Worm (Caenorhabditis elegans) whole organism, young adult: ENCODE measurements around the gene T26C11.4.
A peak's percentile ranks its signal among the peaks of the same experiment; 100 is the strongest.

Source experiments
- B0261.1 ChIP-seq: sonication (generic microtip); optimal IDR thresholded peaks from 2 replicates; lab custom pipeline; 2016; ENCODE audit warnings: mild to moderate bottlenecking, missing genetic modification characterization, moderate library complexity, missing compliant biosample characterization
- F10E7.11 ChIP-seq: sonication (generic microtip); optimal IDR thresholded peaks from 2 replicates; lab custom pipeline; 2017; ENCODE audit warnings: mild to moderate bottlenecking, missing genetic modification characterization, moderate library complexity, missing compliant biosample characterization
- F22D6.2 ChIP-seq: sonication (generic microtip); optimal IDR thresholded peaks from 2 replicates; lab custom pipeline; 2016; ENCODE audit warnings: mild to moderate bottlenecking, missing genetic modification characterization, missing compliant biosample characterization
- F39B2.1 ChIP-seq: fragments of 200-800 bp; sonication (Bioruptor generic); IDR thresholded peaks from 2 replicates; pipeline ENCODE4 v1.3.6; 2022; ENCODE audit warnings: missing genetic modification reagents, missing genetic modification characterization, missing compliant biosample characterization
- K11D2.4 ChIP-seq: fragments of 200-800 bp; sonication (Bioruptor generic); IDR thresholded peaks from 2 replicates; pipeline ENCODE4 v1.3.6; 2022; ENCODE audit warnings: missing genetic modification reagents, missing genetic modification characterization, missing compliant biosample characterization
- Y53F4B.3 ChIP-seq: fragments of 200-800 bp; sonication (Bioruptor generic); IDR thresholded peaks from 2 replicates; pipeline ENCODE4 v1.3.6; 2022; ENCODE audit warnings: missing genetic modification reagents, missing genetic modification characterization, missing compliant biosample characterization
- Y56A3A.18 ChIP-seq: fragments of 200-800 bp; sonication (Bioruptor generic); IDR thresholded peaks from 2 replicates; pipeline ENCODE4 v1.3.6; 2022; ENCODE audit warnings: missing genetic modification reagents, missing genetic modification characterization, missing compliant biosample characterization
- Y79H2A.3 ChIP-seq: fragments of 200-800 bp; sonication (Bioruptor generic); conservative IDR thresholded peaks from 2 replicates; pipeline ENCODE4 v1.3.6; 2022; ENCODE audit warnings: missing genetic modification reagents, missing genetic modification characterization, missing compliant biosample characterization
- ZK185.1 ChIP-seq: sonication (generic microtip); optimal IDR thresholded peaks from 2 replicates; lab custom pipeline; 2016; ENCODE audit warnings: mild to moderate bottlenecking, missing genetic modification characterization, missing compliant biosample characterization; ENCODE audit not compliant: poor library complexity, severe bottlenecking
- atf-7 ChIP-seq: sonication (generic microtip); optimal IDR thresholded peaks from 2 replicates; lab custom pipeline; 2017; ENCODE audit warnings: mild to moderate bottlenecking, missing genetic modification characterization, missing compliant biosample characterization
- cebp-1 ChIP-seq, 2 experiments: fragments of 200-800 bp in 1 of 2; sonication (Bioruptor generic) in 1 of 2; sonication (generic microtip) in 1 of 2; IDR thresholded peaks in 1 of 2; optimal IDR thresholded peaks in 1 of 2; 2 replicates each; pipeline versions ENCODE4 v1.3.6 to Lab custom; 2017 to 2022; ENCODE audit warnings: missing compliant biosample characterization in 2 of 2, missing genetic modification characterization in 2 of 2, mild to moderate bottlenecking in 1 of 2, missing genetic modification reagents in 1 of 2, moderate library complexity in 1 of 2
- cebp-2 ChIP-seq: fragments of 200-800 bp; sonication (Bioruptor generic); IDR thresholded peaks from 2 replicates; pipeline ENCODE4 v1.3.6; 2022; ENCODE audit warnings: missing genetic modification characterization, missing compliant biosample characterization
- ceh-27 ChIP-seq: fragments of 200-800 bp; sonication (Bioruptor generic); optimal IDR thresholded peaks from 2 replicates; lab custom pipeline; 2018; ENCODE audit warnings: mild to moderate bottlenecking, missing genetic modification characterization, moderate library complexity, missing compliant biosample characterization
- die-1 ChIP-seq: sonication (generic microtip); optimal IDR thresholded peaks from 2 replicates; lab custom pipeline; 2016; ENCODE audit warnings: missing genotype, mild to moderate bottlenecking, missing genetic modification characterization, missing compliant biosample characterization
- egl-18 ChIP-seq: fragments of 200-800 bp; sonication (Bioruptor generic); IDR thresholded peaks from 2 replicates; pipeline ENCODE4 v1.3.6; 2022; ENCODE audit warnings: missing genetic modification reagents, missing genetic modification characterization, missing compliant biosample characterization
- ekl-4 ChIP-seq: fragments of 200-800 bp; sonication (Bioruptor generic); IDR thresholded peaks from 2 replicates; pipeline ENCODE4 v1.3.6; 2022; ENCODE audit warnings: missing genetic modification reagents, missing genetic modification characterization, missing compliant biosample characterization
- ets-4 ChIP-seq: fragments of 200-800 bp; sonication (Bioruptor generic); optimal IDR thresholded peaks from 2 replicates; lab custom pipeline; 2018; ENCODE audit warnings: mild to moderate bottlenecking, missing genetic modification characterization, missing compliant biosample characterization
- gei-17 ChIP-seq: fragments of 200-800 bp; sonication (Bioruptor generic); optimal IDR thresholded peaks from 2 replicates; lab custom pipeline; 2018; ENCODE audit warnings: mild to moderate bottlenecking, missing genetic modification characterization, missing compliant biosample characterization
- hmg-1.2 ChIP-seq: fragments of 200-800 bp; sonication (Bioruptor generic); IDR thresholded peaks from 2 replicates; pipeline ENCODE4 v1.3.6; 2022; ENCODE audit warnings: missing genetic modification reagents, missing genetic modification characterization, missing compliant biosample characterization
- lag-1 ChIP-seq: fragments of 200-800 bp; sonication (Bioruptor generic); IDR thresholded peaks from 2 replicates; pipeline ENCODE4 v1.3.6; 2022; ENCODE audit warnings: missing genetic modification reagents, missing genetic modification characterization, missing compliant biosample characterization
- lin-35 ChIP-seq, 3 experiments: fragments of 150-350 bp in 2 of 3; sonication (generic microtip) in 1 of 3; optimal IDR thresholded peaks; 2 replicates each; lab custom pipeline; 2014 to 2018; ENCODE audit warnings: missing biosample characterization in 3 of 3, missing genetic modification characterization in 3 of 3, missing genetic modification reagents in 3 of 3
- lin-40 ChIP-seq: sonication (generic microtip); optimal IDR thresholded peaks from 2 replicates; lab custom pipeline; 2016; ENCODE audit warnings: missing genetic modification characterization, mild to moderate bottlenecking, missing compliant biosample characterization, missing genotype, missing genetic modification reagents
- lin-54 ChIP-seq: fragments of 200-800 bp; sonication (Bioruptor generic); optimal IDR thresholded peaks from 2 replicates; lab custom pipeline; 2018; ENCODE audit warnings: mild to moderate bottlenecking, missing genetic modification characterization, missing compliant biosample characterization
- mel-28 ChIP-seq: sonication (generic microtip); optimal IDR thresholded peaks from 2 replicates; lab custom pipeline; 2016; ENCODE audit warnings: borderline replicate concordance, mild to moderate bottlenecking, missing genetic modification characterization, missing compliant biosample characterization
- nfya-2 ChIP-seq: fragments of 200-800 bp; sonication (Bioruptor generic); IDR thresholded peaks from 2 replicates; pipeline ENCODE4 v1.3.6; 2022; ENCODE audit warnings: missing genetic modification reagents, missing genetic modification characterization, missing compliant biosample characterization
- nhr-120 ChIP-seq: fragments of 200-800 bp; sonication (Bioruptor generic); IDR thresholded peaks from 2 replicates; pipeline ENCODE4 v1.3.6; 2022; ENCODE audit warnings: missing genetic modification characterization, missing compliant biosample characterization
- nhr-80 ChIP-seq: sonication (generic microtip); optimal IDR thresholded peaks from 2 replicates; lab custom pipeline; 2016; ENCODE audit warnings: missing genetic modification characterization, missing compliant biosample characterization
- nhr-90 ChIP-seq: sonication (generic microtip); optimal IDR thresholded peaks from 2 replicates; lab custom pipeline; 2016; ENCODE audit warnings: missing genotype, mild to moderate bottlenecking, missing genetic modification characterization, missing compliant biosample characterization
- pha-4 ChIP-seq: fragments of 150-350 bp; sonication (generic microtip); optimal IDR thresholded peaks from 2 replicates; lab custom pipeline; 2014; ENCODE audit warnings: missing biosample characterization, missing genetic modification reagents, missing genetic modification characterization
- rcor-1 ChIP-seq: fragments of 200-800 bp; sonication (Bioruptor generic); IDR thresholded peaks from 2 replicates; pipeline ENCODE4 v1.3.6; 2022; ENCODE audit warnings: missing genetic modification reagents, missing genetic modification characterization, missing compliant biosample characterization
- rec-8 ChIP-seq, 2 experiments: sonication (generic microtip); optimal IDR thresholded peaks; 2 replicates each; lab custom pipeline; 2016; ENCODE audit warnings: mild to moderate bottlenecking in 2 of 2, missing genetic modification characterization in 2 of 2, missing genetic modification reagents in 2 of 2, missing genotype in 2 of 2, missing biosample characterization in 1 of 2, missing compliant biosample characterization in 1 of 2, moderate library complexity in 1 of 2
- sdz-38 ChIP-seq: sonication (generic microtip); optimal IDR thresholded peaks from 2 replicates; lab custom pipeline; 2016; ENCODE audit warnings: missing genotype, missing genetic modification characterization, missing compliant biosample characterization
- sea-2 ChIP-seq: fragments of 200-800 bp; sonication (Bioruptor generic); IDR thresholded peaks from 2 replicates; pipeline ENCODE4 v1.3.6; 2022; ENCODE audit warnings: missing genetic modification characterization, missing compliant biosample characterization
- snpc-1.1 ChIP-seq: sonication (generic microtip); optimal IDR thresholded peaks from 2 replicates; lab custom pipeline; 2017; ENCODE audit warnings: missing genetic modification characterization, mild to moderate bottlenecking, missing compliant biosample characterization, antibody characterized with exemption, moderate library complexity, missing genotype, missing genetic modification reagents; ENCODE audit not compliant: insufficient read depth
- snpc-3.4 ChIP-seq: sonication (generic microtip); optimal IDR thresholded peaks from 2 replicates; lab custom pipeline; 2017; ENCODE audit warnings: missing genetic modification characterization, mild to moderate bottlenecking, missing compliant biosample characterization, antibody characterized with exemption, moderate library complexity, missing genotype, missing genetic modification reagents
- somi-1 ChIP-seq: fragments of 200-800 bp; sonication (Bioruptor generic); optimal IDR thresholded peaks from 2 replicates; lab custom pipeline; 2018; ENCODE audit warnings: mild to moderate bottlenecking, missing genetic modification characterization, missing compliant biosample characterization
- tbp1 ChIP-seq: fragments of 200-800 bp; sonication (Bioruptor generic); optimal IDR thresholded peaks from 2 replicates; lab custom pipeline; 2018; ENCODE audit warnings: mild to moderate bottlenecking, missing genetic modification characterization, missing compliant biosample characterization
- zfh-2 ChIP-seq: fragments of 200-800 bp; sonication (Bioruptor generic); conservative IDR thresholded peaks from 2 replicates; pipeline ENCODE4 v1.3.6; 2022; ENCODE audit warnings: missing genetic modification reagents, missing genetic modification characterization, missing compliant biosample characterization
- ztf-26 ChIP-seq: sonication (generic microtip); optimal IDR thresholded peaks from 2 replicates; lab custom pipeline; 2017; ENCODE audit warnings: missing genetic modification characterization, missing compliant biosample characterization
- ztf-28 ChIP-seq: fragments of 200-800 bp; sonication (Bioruptor generic); IDR thresholded peaks from 2 replicates; pipeline ENCODE4 v1.3.6; 2022; ENCODE audit warnings: missing genetic modification reagents, missing genetic modification characterization, missing compliant biosample characterization
- ztf-6 ChIP-seq: fragments of 200-800 bp; sonication (Bioruptor generic); IDR thresholded peaks from 2 replicates; pipeline ENCODE4 v1.3.6; 2022; ENCODE audit warnings: missing genetic modification reagents, missing genetic modification characterization, missing compliant biosample characterization

The T26C11.4 gene

ce11 chrX:1845493-1845892 lies at the start of gene T26C11.4:
Gene T26C11.4 (minus strand): TSS chrX:1845546.
- peak; percentile 58; the same call in 1 of the 2 replicates for TF ChIP-seq hmg-1.2 (GFP tag; lab: Robert Waterston, UW)
- no peak for TF ChIP-seq F22D6.2
- TF ChIP-seq rcor-1 (GFP tag; lab: Robert Waterston, UW): no peak
- no peak for TF ChIP-seq ztf-28 (GFP tag; lab: Robert Waterston, UW)
- no peak for TF ChIP-seq F10E7.11 (tag; lab: Kevin White, UChicago)
- TF ChIP-seq lin-35 (GFP tag; optimal IDR thresholded peaks at IDR 0.05; lab: Kevin White, UChicago): peak in 1 of 3 experiments; percentile 1

DNA sequence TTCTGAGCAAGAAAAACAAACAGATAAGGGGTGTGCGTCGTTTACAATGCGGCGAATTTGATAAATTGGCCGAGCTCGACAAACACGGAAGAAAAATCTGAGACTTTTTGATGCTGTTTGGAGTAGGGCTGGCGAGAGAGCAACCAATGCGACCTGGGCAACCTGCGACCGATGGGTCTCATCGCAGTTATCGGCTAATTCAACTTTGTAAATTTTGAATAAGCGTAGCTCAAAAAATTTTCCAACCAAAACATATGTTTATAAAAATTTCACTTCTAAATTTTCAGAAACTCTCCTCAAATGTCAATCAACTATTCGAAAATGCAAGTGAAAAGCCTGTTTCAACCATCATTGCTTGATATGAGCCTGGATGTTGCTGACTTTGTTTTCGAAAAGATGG lies 46.5 kb upstream of the T26C11.4 start, which contains the start of gene B0294.3:
TSS of gene B0294.3 (plus strand) at position 301 of the 400 bp plus-strand sequence.
- no peak for TF ChIP-seq mel-28
- TF ChIP-seq rec-8 (tag; optimal IDR thresholded peaks at IDR 0.05; lab: Kevin White, UChicago): no peak
- no peak for TF ChIP-seq lin-35 (GFP tag; optimal IDR thresholded peaks at IDR 0.05; lab: Kevin White, UChicago)
- TF ChIP-seq snpc-3.4 (tag; lab: Kevin White, UChicago): no peak
- no peak for TF ChIP-seq nhr-120 (GFP tag; lab: Robert Waterston, UW)
- TF ChIP-seq pha-4: no peak
- no peak for TF ChIP-seq die-1 (tag; lab: Kevin White, UChicago)
- no peak for TF ChIP-seq sdz-38 (tag; lab: Kevin White, UChicago)
- TF ChIP-seq sea-2 (GFP tag; lab: Robert Waterston, UW): no peak
- TF ChIP-seq nfya-2 (GFP tag; lab: Robert Waterston, UW): no peak
- TF ChIP-seq ets-4: no peak
- TF ChIP-seq ztf-26: no peak

- TF ChIP-seq nhr-90 (no peak), egl-18 (GFP tag; lab: Robert Waterston, UW) (no peak), lag-1 (GFP tag; lab: Robert Waterston, UW) (no peak), cebp-1 (GFP tag; IDR thresholded peaks at IDR 0.05; lab: Robert Waterston, UW) (no peak), cebp-1 (tag; optimal IDR thresholded peaks at IDR 0.05; lab: Kevin White, UChicago) (no peak)
- TF ChIP-seq, all 124 proteins: peak for 0
Measured at ce11 chrX:1890817-1891216, 45.5 kb upstream of the T26C11.4 start.

- TF ChIP-seq zfh-2 (GFP tag; lab: Robert Waterston, UW) (peak; percentile 77), lin-35 (GFP tag; optimal IDR thresholded peaks at IDR 0.05; lab: Kevin White, UChicago) (peak in 1 of 3 experiments; percentile 81), ZK185.1 (peak; percentile 85), ekl-4 (GFP tag; lab: Robert Waterston, UW) (no peak), ztf-6 (no peak), sdz-38 (tag; lab: Kevin White, UChicago) (no peak), ceh-27 (GFP tag; lab: Kevin White, UChicago) (peak; percentile 45), snpc-1.1 (tag; lab: Kevin White, UChicago) (no peak), gei-17 (peak; percentile 94), atf-7 (tag; lab: Kevin White, UChicago) (peak; percentile 57), K11D2.4 (peak; percentile 85), nhr-90 (peak; percentile 10), hmg-1.2 (GFP tag; lab: Robert Waterston, UW) (no peak; the same call in 1 of the 2 replicates), Y53F4B.3 (GFP tag; lab: Robert Waterston, UW) (no peak), Y56A3A.18 (peak; percentile 90; the same call in 1 of the 2 replicates), cebp-2 (GFP tag; lab: Robert Waterston, UW) (peak; percentile 69; the same call in 1 of the 2 replicates), F22D6.2 (peak; percentile 37), Y79H2A.3 (GFP tag; lab: Robert Waterston, UW) (no peak), B0261.1 (peak; percentile 40), F10E7.11 (tag; lab: Kevin White, UChicago) (peak; percentile 31), lin-40 (tag; lab: Kevin White, UChicago) (peak; percentile 91), F39B2.1 (GFP tag; lab: Robert Waterston, UW) (no peak), somi-1 (peak; percentile 61), lin-54 (GFP tag; lab: Kevin White, UChicago) (peak; percentile 37), tbp1 (GFP tag; lab: Kevin White, UChicago) (peak; percentile 61), snpc-3.4 (tag; lab: Kevin White, UChicago) (no peak), nhr-80 (tag; lab: Kevin White, UChicago) (peak; percentile 50)
Measured at ce11 chrX:1888445-1889035, 43.2 kb upstream of the T26C11.4 start.
